Worm (Caenorhabditis elegans) whole organism, L4 larva: ENCODE measurements around the gene Y54G2A.28.

Experiments
- ZK337.2 ChIP-seq: fragments of 200-800 bp; sonication (Bioruptor generic); IDR thresholded peaks from 2 replicates; pipeline ENCODE4 v1.3.6; 2022; ENCODE audit warnings: missing genetic modification reagents, missing genetic modification characterization, missing compliant biosample characterization
- aly-2 ChIP-seq: sonication (generic microtip); optimal IDR thresholded peaks from 2 replicates; lab custom pipeline; 2018; ENCODE audit warnings: missing biosample characterization, missing genetic modification characterization
- daf-12 ChIP-seq: fragments of 150-350 bp; optimal IDR thresholded peaks from 2 replicates; lab custom pipeline; 2014; ENCODE audit warnings: missing biosample characterization, missing genetic modification reagents, missing genetic modification characterization
- gei-8 ChIP-seq: fragments of 200-800 bp; sonication (Bioruptor generic); optimal IDR thresholded peaks from 2 replicates; lab custom pipeline; 2018; ENCODE audit warnings: mild to moderate bottlenecking, missing genetic modification characterization, missing compliant biosample characterization
- lin-13 ChIP-seq: fragments of 150-350 bp; optimal IDR thresholded peaks from 2 replicates; lab custom pipeline; 2014; ENCODE audit warnings: missing biosample characterization, missing genetic modification reagents, missing genetic modification characterization
- lin-39 ChIP-seq: fragments of 150-350 bp; optimal IDR thresholded peaks from 2 replicates; lab custom pipeline; 2014; ENCODE audit warnings: missing biosample characterization, missing genetic modification reagents, missing genetic modification characterization
- lsy-2 ChIP-seq, 2 experiments: fragments of 150-350 bp in 1 of 2; sonication (generic microtip) in 1 of 2; optimal IDR thresholded peaks; 2 replicates each; lab custom pipeline; 2014 to 2017; ENCODE audit warnings: missing biosample characterization in 2 of 2, missing genetic modification characterization in 2 of 2
- mep-1 ChIP-seq: fragments of 150-350 bp; sonication (generic microtip); optimal IDR thresholded peaks from 3 replicates; lab custom pipeline; 2014; ENCODE audit warnings: missing biosample characterization, missing genetic modification characterization
- pqm-1 ChIP-seq: sonication (generic microtip); optimal IDR thresholded peaks from 2 replicates; lab custom pipeline; 2017; ENCODE audit warnings: missing biosample characterization, missing genetic modification characterization
- rbr-2 ChIP-seq: sonication (generic microtip); optimal IDR thresholded peaks from 2 replicates; lab custom pipeline; 2016; ENCODE audit warnings: missing genotype, missing genetic modification characterization, missing compliant biosample characterization
- unc-62 ChIP-seq, 3 experiments: fragments of 150-350 bp in 1 of 3; sonication (generic microtip); optimal IDR thresholded peaks in 2 of 3; peaks in 1 of 3; 1 replicate in 1 of 3; 2 replicates in 2 of 3; lab custom pipeline; 2014 to 2017; ENCODE audit warnings: missing biosample characterization in 3 of 3, missing genetic modification characterization in 3 of 3, missing genetic modification reagents in 3 of 3, missing genotype in 1 of 3

DNA sequence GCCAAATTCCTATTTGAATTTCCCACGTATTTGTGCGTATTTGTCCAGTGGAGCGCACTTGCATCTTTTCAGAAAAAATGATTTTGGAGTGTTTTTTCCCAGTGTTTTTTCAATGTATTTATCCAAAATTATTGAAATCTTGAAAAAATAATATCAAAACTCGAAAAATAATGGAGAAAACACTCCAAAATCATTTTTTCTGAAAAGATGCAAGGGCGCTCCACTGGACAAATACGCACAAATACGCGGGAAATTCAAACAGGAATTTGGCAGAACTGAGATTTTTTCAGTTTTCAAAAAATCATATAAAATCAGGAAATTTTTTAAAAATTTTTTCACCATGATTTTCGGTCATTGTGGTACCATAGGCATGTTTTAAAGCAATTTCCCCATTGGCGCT is 574 bp downstream of the Y54G2A.28 start:
- TF ChIP-seq gei-8 (GFP tag; lab: Kevin White, UChicago) (no peak), lin-39 (tag; lab: Kevin White, UChicago) (no peak), unc-62 (GFP tag; optimal IDR thresholded peaks at IDR 0.05 in 1 of 2; lab: Kevin White, UChicago) (no peak), unc-62 (tag; optimal IDR thresholded peaks at IDR 0.05; lab: Kevin White, UChicago) (no peak), lsy-2 (tag; optimal IDR thresholded peaks at IDR 0.05; lab: Kevin White, UChicago) (no peak), pqm-1 (tag; lab: Kevin White, UChicago) (no peak), daf-12 (no peak), aly-2 (tag; lab: Kevin White, UChicago) (no peak), lin-13 (GFP tag; lab: Kevin White, UChicago) (no peak), rbr-2 (tag; lab: Kevin White, UChicago) (no peak), ZK337.2 (GFP tag; lab: Robert Waterston, UW) (no peak), mep-1 (tag; lab: Kevin White, UChicago) (no peak)
